Fruit fly (Drosophila melanogaster) whole organism, embryonic: Measurements from ENCODE around the gene cass.
A peak's percentile ranks its signal among the peaks of the same experiment; 100 is the strongest.

Experiments
- CG11093 ChIP-seq: fragments of 200-800 bp; sonication (Bioruptor generic); IDR thresholded peaks from 3 replicates; pipeline ENCODE4 v1.3.6; 2022; ENCODE audit warnings: missing biosample characterization, missing genetic modification characterization
- CG11398 ChIP-seq: fragments of 200-800 bp; sonication (Bioruptor generic); optimal IDR thresholded peaks from 2 replicates; lab custom pipeline; 2016; ENCODE audit warnings: missing biosample characterization, missing genetic modification characterization
- CG11504 ChIP-seq: fragments of 200-800 bp; sonication (Bioruptor generic); optimal IDR thresholded peaks from 3 replicates; lab custom pipeline; 2019; ENCODE audit warnings: missing biosample characterization, mild to moderate bottlenecking, missing genetic modification characterization, moderate library complexity
- CG12155 ChIP-seq: fragments of 200-800 bp; sonication (Bioruptor generic); optimal IDR thresholded peaks from 3 replicates; lab custom pipeline; 2016; ENCODE audit warnings: missing biosample characterization, missing genetic modification characterization
- CG12391 ChIP-seq: fragments of 200-800 bp; sonication (Bioruptor generic); optimal IDR thresholded peaks from 3 replicates; lab custom pipeline; 2018; ENCODE audit warnings: missing biosample characterization, mild to moderate bottlenecking, missing genetic modification characterization, moderate library complexity
- CG12744 ChIP-seq: fragments of 200-800 bp; sonication (Bioruptor generic); optimal IDR thresholded peaks from 2 replicates; lab custom pipeline; 2016; ENCODE audit warnings: missing biosample characterization, missing genetic modification characterization
- CG14710 ChIP-seq: fragments of 200-800 bp; sonication (Bioruptor generic); optimal IDR thresholded peaks from 3 replicates; lab custom pipeline; 2019; ENCODE audit warnings: missing biosample characterization, mild to moderate bottlenecking, missing genetic modification characterization, moderate library complexity
- CG1602 ChIP-seq: fragments of 200-800 bp; sonication (Bioruptor generic); optimal IDR thresholded peaks from 3 replicates; lab custom pipeline; 2016; ENCODE audit warnings: missing biosample characterization, missing genetic modification characterization
- CG17361 ChIP-seq: fragments of 200-800 bp; sonication (Bioruptor generic); IDR thresholded peaks from 3 replicates; pipeline ENCODE4 v1.3.6; 2022; ENCODE audit warnings: missing biosample characterization, missing genetic modification characterization
- CG18011 ChIP-seq: fragments of 200-800 bp; sonication (Bioruptor generic); optimal IDR thresholded peaks from 2 replicates; lab custom pipeline; 2017; ENCODE audit warnings: missing biosample characterization, missing genetic modification characterization, mild to moderate bottlenecking, moderate library complexity, missing genotype
- CG18764 ChIP-seq: fragments of 200-800 bp; sonication (Bioruptor generic); optimal IDR thresholded peaks from 3 replicates; lab custom pipeline; 2016; ENCODE audit warnings: missing biosample characterization, missing genetic modification characterization
- CG2875 ChIP-seq: fragments of 200-800 bp; sonication (Bioruptor generic); optimal IDR thresholded peaks from 2 replicates; lab custom pipeline; 2017; ENCODE audit warnings: missing biosample characterization, mild to moderate bottlenecking, missing genetic modification characterization, missing genetic modification reagents
- CG34422 ChIP-seq: fragments of 200-800 bp; sonication (Bioruptor generic); IDR thresholded peaks from 3 replicates; pipeline ENCODE4 v1.3.6; 2022; ENCODE audit warnings: missing biosample characterization, missing genetic modification characterization
- CG4282 ChIP-seq: fragments of 200-800 bp; sonication (Bioruptor generic); optimal IDR thresholded peaks from 2 replicates; lab custom pipeline; 2016; ENCODE audit warnings: missing biosample characterization, missing genetic modification characterization
- CG6254 ChIP-seq: fragments of 200-800 bp; sonication (Bioruptor generic); optimal IDR thresholded peaks from 3 replicates; lab custom pipeline; 2017; ENCODE audit warnings: mild to moderate bottlenecking, missing biosample characterization, missing genetic modification reagents, missing genetic modification characterization
- CG6683 ChIP-seq: fragments of 200-800 bp; sonication (Bioruptor generic); optimal IDR thresholded peaks from 2 replicates; lab custom pipeline; 2017; ENCODE audit warnings: missing biosample characterization, mild to moderate bottlenecking, missing genetic modification characterization, missing genetic modification reagents
- CG6689 ChIP-seq: fragments of 200-800 bp; sonication (Bioruptor generic); IDR thresholded peaks from 2 replicates; pipeline ENCODE4 v1.3.6; 2022; ENCODE audit warnings: missing biosample characterization, missing genetic modification characterization
- CG7372 ChIP-seq: fragments of 200-800 bp; sonication (Bioruptor generic); IDR thresholded peaks from 2 replicates; pipeline ENCODE4 v1.3.6; 2022; ENCODE audit warnings: missing biosample characterization, missing genetic modification characterization
- CG8359 ChIP-seq: fragments of 200-800 bp; sonication (Bioruptor generic); optimal IDR thresholded peaks from 2 replicates; lab custom pipeline; 2017; ENCODE audit warnings: missing biosample characterization, mild to moderate bottlenecking, missing genetic modification characterization, borderline replicate concordance
- Chrac-16 ChIP-seq: fragments of 200-800 bp; sonication (Bioruptor generic); optimal IDR thresholded peaks from 3 replicates; lab custom pipeline; 2016; ENCODE audit warnings: missing biosample characterization, missing genetic modification characterization
- Deaf1 ChIP-seq: fragments of 200-800 bp; optimal IDR thresholded peaks from 3 replicates; lab custom pipeline; 2019; ENCODE audit warnings: missing biosample characterization, mild to moderate bottlenecking, missing genetic modification characterization, moderate library complexity
- Dref ChIP-seq: fragments of 200-800 bp; sonication (Bioruptor generic); IDR thresholded peaks from 2 replicates; pipeline ENCODE4 v1.3.6; 2022; ENCODE audit warnings: missing biosample characterization, missing genetic modification characterization
- Elba2 ChIP-seq: fragments of 200-800 bp; sonication (Bioruptor generic); optimal IDR thresholded peaks from 3 replicates; lab custom pipeline; 2016; ENCODE audit warnings: missing biosample characterization, missing genetic modification characterization
- GATAe ChIP-seq: fragments of 200-800 bp; sonication (Bioruptor generic); conservative IDR thresholded peaks from 2 replicates; pipeline ENCODE4 v1.3.6; 2022; ENCODE audit warnings: missing biosample characterization, missing genetic modification characterization
- H2.0 ChIP-seq: fragments of 200-800 bp; sonication (Bioruptor generic); IDR thresholded peaks from 2 replicates; pipeline ENCODE4 v1.3.6; 2022; ENCODE audit warnings: missing biosample characterization, missing genetic modification characterization
- HLH3B ChIP-seq: fragments of 200-800 bp; sonication (Bioruptor generic); IDR thresholded peaks from 2 replicates; pipeline ENCODE4 v1.3.6; 2022; ENCODE audit warnings: missing biosample characterization, missing genetic modification characterization
- Hmx ChIP-seq: fragments of 200-800 bp; sonication (Bioruptor generic); optimal IDR thresholded peaks from 2 replicates; lab custom pipeline; 2016; ENCODE audit warnings: missing biosample characterization, missing genetic modification characterization
- NC2β ChIP-seq: fragments of 200-800 bp; sonication (Bioruptor generic); optimal IDR thresholded peaks from 2 replicates; lab custom pipeline; 2016; ENCODE audit warnings: missing biosample characterization, missing genetic modification characterization
- Opbp ChIP-seq: fragments of 200-800 bp; sonication (Bioruptor generic); IDR thresholded peaks from 3 replicates; pipeline ENCODE4 v1.3.6; 2022; ENCODE audit warnings: missing biosample characterization, missing genetic modification characterization; ENCODE audit not compliant: partially characterized antibody
- Ravus ChIP-seq: fragments of 200-800 bp; sonication (Bioruptor generic); IDR thresholded peaks from 2 replicates; pipeline ENCODE4 v1.3.6; 2022; ENCODE audit warnings: missing biosample characterization, missing genetic modification characterization
- Stat92E ChIP-seq, 3 experiments: fragments of >200 bp in 2 of 3; fragments of 200-800 bp in 1 of 3; sonication (Bioruptor generic) in 1 of 3; optimal IDR thresholded peaks; 2 replicates each; lab custom pipeline; 2017 to 2019; ENCODE audit warnings: missing biosample characterization in 3 of 3, missing genetic modification characterization in 3 of 3, mild to moderate bottlenecking in 1 of 3, moderate library complexity in 1 of 3
- ash1 ChIP-seq: fragments of 200-800 bp; sonication (Bioruptor generic); optimal IDR thresholded peaks from 2 replicates; lab custom pipeline; 2018; ENCODE audit warnings: missing biosample characterization, mild to moderate bottlenecking, missing genetic modification characterization
- caup ChIP-seq: fragments of 200-800 bp; sonication (Bioruptor generic); optimal IDR thresholded peaks from 3 replicates; lab custom pipeline; 2017; ENCODE audit warnings: missing biosample characterization, mild to moderate bottlenecking, missing genetic modification characterization, moderate library complexity; ENCODE audit not compliant: severe bottlenecking
- ci ChIP-seq: fragments of 200-800 bp; sonication (Bioruptor generic); IDR thresholded peaks from 3 replicates; pipeline ENCODE4 v1.3.6; 2022; ENCODE audit warnings: missing biosample characterization, missing genetic modification characterization
- da ChIP-seq: fragments of 200-800 bp; sonication (Bioruptor generic); optimal IDR thresholded peaks from 2 replicates; lab custom pipeline; 2016; ENCODE audit warnings: missing biosample characterization, missing genetic modification characterization
- dmrt99B ChIP-seq: fragments of 200-800 bp; sonication (Bioruptor generic); optimal IDR thresholded peaks from 2 replicates; lab custom pipeline; 2018; ENCODE audit warnings: missing biosample characterization, mild to moderate bottlenecking, missing genetic modification characterization, moderate library complexity
- ems ChIP-seq: fragments of 200-800 bp; sonication (Bioruptor generic); optimal IDR thresholded peaks from 3 replicates; lab custom pipeline; 2016; ENCODE audit warnings: missing biosample characterization, missing genetic modification characterization
- esg ChIP-seq: fragments of 200-800 bp; sonication (Bioruptor generic); conservative IDR thresholded peaks from 2 replicates; pipeline ENCODE4 v1.3.6; 2022; ENCODE audit warnings: missing biosample characterization, missing genetic modification characterization
- fd64A ChIP-seq: fragments of 200-800 bp; sonication (Bioruptor generic); optimal IDR thresholded peaks from 3 replicates; lab custom pipeline; 2018; ENCODE audit warnings: missing biosample characterization, mild to moderate bottlenecking, missing genetic modification characterization
- fru ChIP-seq: fragments of >200 bp; optimal IDR thresholded peaks from 2 replicates; lab custom pipeline; 2017
- grn ChIP-seq: fragments of 200-800 bp; sonication (Bioruptor generic); optimal IDR thresholded peaks from 3 replicates; lab custom pipeline; 2017; ENCODE audit warnings: missing biosample characterization, missing genetic modification characterization
- gsb-n ChIP-seq: fragments of 200-800 bp; sonication (Bioruptor generic); optimal IDR thresholded peaks from 3 replicates; lab custom pipeline; 2018; ENCODE audit warnings: missing biosample characterization, mild to moderate bottlenecking, missing genetic modification characterization
- gt ChIP-seq: fragments of 200-800 bp; sonication (Bioruptor generic); IDR thresholded peaks from 2 replicates; pipeline ENCODE4 v1.3.6; 2022; ENCODE audit warnings: missing biosample characterization, missing genetic modification characterization
- jing ChIP-seq: fragments of 200-800 bp; sonication (Bioruptor generic); optimal IDR thresholded peaks from 2 replicates; lab custom pipeline; 2018; ENCODE audit warnings: missing biosample characterization, mild to moderate bottlenecking, missing genetic modification characterization
- nau ChIP-seq: fragments of 200-800 bp; sonication (Bioruptor generic); optimal IDR thresholded peaks from 3 replicates; lab custom pipeline; 2017; ENCODE audit warnings: missing biosample characterization, mild to moderate bottlenecking, missing genetic modification characterization, missing genetic modification reagents
- nmo ChIP-seq: fragments of 200-800 bp; sonication (Bioruptor generic); optimal IDR thresholded peaks from 2 replicates; lab custom pipeline; 2018; ENCODE audit warnings: missing biosample characterization, mild to moderate bottlenecking, missing genetic modification characterization, moderate library complexity
- pan ChIP-seq, 4 experiments: fragments of >200 bp in 3 of 4; fragments of 200-800 bp in 1 of 4; sonication (Bioruptor generic) in 1 of 4; optimal IDR thresholded peaks in 3 of 4; IDR thresholded peaks in 1 of 4; 2 replicates each; pipeline versions ENCODE4 v1.3.6 to Lab custom; 2017 to 2022; ENCODE audit warnings: missing biosample characterization in 2 of 4, missing genetic modification characterization in 2 of 4, mixed read lengths in 1 of 4
- stwl ChIP-seq: fragments of 200-800 bp; sonication (Bioruptor generic); optimal IDR thresholded peaks from 3 replicates; lab custom pipeline; 2018; ENCODE audit warnings: missing biosample characterization, mild to moderate bottlenecking, missing genetic modification characterization, moderate library complexity
- tll ChIP-seq, 2 experiments: fragments of 200-800 bp in 1 of 2; fragments of >200 bp in 1 of 2; sonication (Bioruptor generic) in 1 of 2; optimal IDR thresholded peaks; 2 replicates each; lab custom pipeline; 2017 to 2019; ENCODE audit warnings: missing biosample characterization in 2 of 2, missing genetic modification characterization in 2 of 2, mild to moderate bottlenecking in 1 of 2, moderate library complexity in 1 of 2
- unc-4 ChIP-seq: fragments of 200-800 bp; sonication (Bioruptor generic); IDR thresholded peaks from 2 replicates; pipeline ENCODE4 v1.3.6; 2022; ENCODE audit warnings: missing biosample characterization, missing genetic modification characterization; ENCODE audit not compliant: partially characterized antibody
- wek ChIP-seq: fragments of 200-800 bp; sonication (Bioruptor generic); optimal IDR thresholded peaks from 3 replicates; lab custom pipeline; 2018; ENCODE audit warnings: missing biosample characterization, mild to moderate bottlenecking, missing genetic modification characterization, moderate library complexity

Gene cass

dm6 chr2L:17470630-17471029 lies 7.1 kb downstream of the cass start (continued):
- TF ChIP-seq esg (no peak), caup (GFP tag; lab: Kevin White, UChicago) (peak; percentile 94), grn (GFP tag; lab: Kevin White, UChicago) (no peak), CG1602 (no peak), Elba2 (no peak), CG12391 (tag; lab: Kevin White, UChicago) (peak; percentile 9), da (GFP tag; lab: Kevin White, UChicago) (no peak), CG18764 (GFP tag; lab: Kevin White, UChicago) (no peak), Stat92E (GFP tag; optimal IDR thresholded peaks at IDR 0.05; lab: Kevin White, UChicago) (no peak), gsb-n (tag; lab: Kevin White, UChicago) (no peak), GATAe (GFP tag; lab: Robert Waterston, UW) (no peak), CG18011 (GFP tag; lab: Kevin White, UChicago) (peak; percentile 57), fru (lab: Kevin White, UChicago) (no peak), CG11093 (GFP tag; lab: Robert Waterston, UW) (no peak), Chrac-16 (GFP tag; lab: Kevin White, UChicago) (no peak), CG6683 (peak; percentile 73), CG12155 (GFP tag; lab: Kevin White, UChicago) (no peak), CG2875 (GFP tag; lab: Kevin White, UChicago) (no peak), CG17361 (GFP tag; lab: Robert Waterston, UW) (no peak), CG8359 (GFP tag; lab: Kevin White, UChicago) (no peak), CG7372 (GFP tag; lab: Robert Waterston, UW) (no peak), CG11398 (GFP tag; lab: Kevin White, UChicago) (peak; percentile 47), unc-4 (GFP tag; lab: Robert Waterston, UW) (no peak), CG34422 (GFP tag; lab: Robert Waterston, UW) (peak; percentile 42; the same call in 1 of the 3 replicates), nau (GFP tag; lab: Kevin White, UChicago) (peak; percentile 26), NC2β (GFP tag; lab: Kevin White, UChicago) (no peak), Opbp (no peak), H2.0 (GFP tag; lab: Robert Waterston, UW) (no peak), jing (GFP tag; lab: Kevin White, UChicago) (no peak), Ravus (GFP tag; lab: Robert Waterston, UW) (no peak), ash1 (GFP tag; lab: Kevin White, UChicago) (peak; percentile 52), Hmx (GFP tag; lab: Kevin White, UChicago) (no peak), ci (GFP tag; lab: Robert Waterston, UW) (no peak), CG14710 (tag; lab: Kevin White, UChicago) (no peak), ems (GFP tag; lab: Kevin White, UChicago) (no peak), HLH3B (GFP tag; lab: Robert Waterston, UW) (no peak), dmrt99B (no peak), Dref (no peak), wek (no peak), CG11504 (no peak), Deaf1 (tag; lab: Kevin White, UChicago) (no peak), CG6689 (GFP tag; lab: Robert Waterston, UW) (no peak), nmo (GFP tag; lab: Kevin White, UChicago) (no peak), CG6254 (GFP tag; lab: Kevin White, UChicago) (no peak), stwl (tag; lab: Kevin White, UChicago) (no peak), pan (optimal IDR thresholded peaks at IDR 0.05; lab: Kevin White, UChicago) (no peak), pan (GFP tag; optimal IDR thresholded peaks at IDR 0.05 in 1 of 2, IDR thresholded peaks at IDR 0.05 in 1 of 2) (no peak), CG12744 (GFP tag; lab: Kevin White, UChicago) (peak; percentile 78), tll (GFP tag; optimal IDR thresholded peaks at IDR 0.05; lab: Kevin White, UChicago) (no peak), CG4282 (GFP tag; lab: Kevin White, UChicago) (no peak), gt (GFP tag; lab: Robert Waterston, UW) (no peak), fd64A (GFP tag; lab: Kevin White, UChicago) (no peak)
